Worm (Caenorhabditis elegans): ENCODE measurements around the gene F14F8.9.

- TF ChIP-seq ztf-23 (GFP tag; IDR thresholded peaks at IDR 0.05), result no peak
- no peak for TF ChIP-seq cog-1 (tag; optimal IDR thresholded peaks at IDR 0.05)
- TF ChIP-seq ref-1 (GFP tag; conservative IDR thresholded peaks at IDR 0.05), result no peak
- no peak for TF ChIP-seq klf-2 (GFP tag; conservative IDR thresholded peaks at IDR 0.05)
- TF ChIP-seq flt-1 (GFP tag; IDR thresholded peaks at IDR 0.05), result no peak
Measured at ce11 chrV:16672198-16672597, 3.8 kb upstream of the F14F8.9 start, which contains the start of gene F14F8.8.

Data from whole organism, midembryonic.